Worm (Caenorhabditis elegans): Measurements from ENCODE around the gene ddo-3.
"Not testable (repeated sequence)": the region's sequence is repeated elsewhere in the genome, so short reads cannot be mapped to it uniquely, and the experiment has no call there.

ddo-3 gene

DNA sequence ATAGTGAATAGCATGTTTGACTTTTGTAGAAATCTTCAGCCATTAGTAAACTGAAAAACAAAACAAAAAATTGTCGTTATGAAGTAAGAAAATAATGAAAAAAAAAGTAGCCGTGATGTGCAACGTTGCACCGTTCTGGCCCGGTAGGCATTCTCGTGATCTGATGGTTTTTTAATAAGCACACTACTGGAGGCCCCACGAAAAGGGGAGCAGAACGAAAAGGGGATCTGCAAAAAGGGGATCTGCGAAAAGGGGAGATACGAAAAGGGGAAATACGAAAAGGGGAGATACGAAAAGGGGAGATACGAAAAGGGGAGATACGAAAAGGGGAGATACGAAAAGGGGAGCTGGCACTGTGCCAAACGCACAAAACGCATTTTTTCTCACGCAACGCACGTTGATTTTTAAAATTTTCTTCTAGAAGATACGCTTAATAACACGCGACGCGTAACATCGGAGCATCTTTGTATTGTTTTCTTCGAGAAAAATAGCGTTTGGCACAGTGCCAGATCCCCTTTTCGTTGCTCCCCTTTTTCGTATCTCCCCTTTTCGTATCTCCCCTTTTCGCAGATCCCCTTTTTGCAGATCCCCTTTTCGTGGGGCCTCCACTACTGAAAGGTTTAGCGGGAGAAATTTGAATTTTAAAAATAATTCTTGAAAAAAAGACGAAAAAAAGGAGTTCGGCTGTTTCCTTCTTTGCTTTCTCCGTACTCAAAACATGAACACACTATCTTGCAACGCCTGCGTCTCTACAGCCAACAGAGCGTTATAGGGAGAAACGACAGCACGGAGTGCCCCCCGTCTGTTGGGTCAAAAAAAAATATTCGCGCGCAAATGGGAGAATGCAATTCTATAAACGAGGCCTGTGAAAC is 36.2 kb upstream of the ddo-3 start, which contains the start of gene C09E7.7 (continued):
- TF ChIP-seq lin-35 (GFP tag; optimal IDR thresholded peaks at IDR 0.05) (peak in 1 of 3 experiments; percentile 64), lsl-1 (GFP tag; optimal IDR thresholded peaks at IDR 0.05) (peak; percentile 58), unc-130 (GFP tag; optimal IDR thresholded peaks at IDR 0.05) (peak; percentile 24), ztf-26 (tag; optimal IDR thresholded peaks at IDR 0.05) (peak; percentile 31), xnd-1 (tag; optimal IDR thresholded peaks at IDR 0.05) (peak; percentile 70), let-526 (GFP tag; IDR thresholded peaks at IDR 0.05) (peak; percentile 45), Y95B8A.8 (GFP tag; IDR thresholded peaks at IDR 0.05) (peak; percentile 40; the same call in 1 of the 2 replicates), K12H6.12 (tag; optimal IDR thresholded peaks at IDR 0.05) (peak; percentile 55), attf-3 (GFP tag; conservative IDR thresholded peaks at IDR 0.05) (peak; percentile 42; the same call in 1 of the 2 replicates), sea-2 (GFP tag; IDR thresholded peaks at IDR 0.05) (peak; percentile 71; the same call in 1 of the 2 replicates), athp-1 (tag; optimal IDR thresholded peaks at IDR 0.05) (peak; percentile 18), Y56A3A.18 (GFP tag; IDR thresholded peaks at IDR 0.05) (0 out of 2 replicates have a peak, but pooled peaks have one; percentile 26), hrde-1 (tag; optimal IDR thresholded peaks at IDR 0.05; ENCODE audit: borderline replicate concordance) (peak; percentile 25), attf-5 (GFP tag; optimal IDR thresholded peaks at IDR 0.05) (peak; percentile 97), ceh-91 (GFP tag; IDR thresholded peaks at IDR 0.05) (peak; percentile 81), cebp-1 (GFP tag; IDR thresholded peaks at IDR 0.05) (peak; percentile 60), cebp-1 (tag; optimal IDR thresholded peaks at IDR 0.05) (peak; percentile 61), nfyb-1 (GFP tag; IDR thresholded peaks at IDR 0.05) (peak; percentile 74), ZK185.1 (tag; optimal IDR thresholded peaks at IDR 0.05; ENCODE audit: poor library complexity, severe bottlenecking) (peak; percentile 6), F33H1.4 (GFP tag; IDR thresholded peaks at IDR 0.05) (peak; percentile 63), egrh-3 (GFP tag; IDR thresholded peaks at IDR 0.05) (peak; percentile 80), Y53G8AR.9 (GFP tag; conservative IDR thresholded peaks at IDR 0.05) (peak; percentile 83), C17E4.6 (GFP tag; IDR thresholded peaks at IDR 0.05) (peak; percentile 16; the same call in 1 of the 2 replicates), F22D6.2 (tag; optimal IDR thresholded peaks at IDR 0.05) (peak; percentile 44), lir-1 (GFP tag; conservative IDR thresholded peaks at IDR 0.05) (peak; percentile 15; the same call in 1 of the 2 replicates), lin-40 (tag; optimal IDR thresholded peaks at IDR 0.05) (peak; percentile 70), ztf-28 (GFP tag; IDR thresholded peaks at IDR 0.05) (peak; percentile 75; the same call in 1 of the 2 replicates), egl-44 (GFP tag; IDR thresholded peaks at IDR 0.05) (peak; percentile 68; the same call in 1 of the 2 replicates), efl-1 (GFP tag; optimal IDR thresholded peaks at IDR 0.05) (peak; percentile 90), snpc-4 (tag; optimal IDR thresholded peaks at IDR 0.05) (peak in 2 of 4 experiments; percentile 9 to 28), Y67H2A.10 (GFP tag; conservative IDR thresholded peaks at IDR 0.05) (peak; percentile 65), K11D2.4 (GFP tag; IDR thresholded peaks at IDR 0.05) (peak; percentile 72), rcor-1 (GFP tag; IDR thresholded peaks at IDR 0.05) (peak; percentile 85), akir-1 (GFP tag; optimal IDR thresholded peaks at IDR 0.05) (peak; percentile 51)
- TF ChIP-seq snpc-4 (GFP tag; optimal IDR thresholded peaks at IDR 0.05) = not testable (repeated sequence)

DNA sequence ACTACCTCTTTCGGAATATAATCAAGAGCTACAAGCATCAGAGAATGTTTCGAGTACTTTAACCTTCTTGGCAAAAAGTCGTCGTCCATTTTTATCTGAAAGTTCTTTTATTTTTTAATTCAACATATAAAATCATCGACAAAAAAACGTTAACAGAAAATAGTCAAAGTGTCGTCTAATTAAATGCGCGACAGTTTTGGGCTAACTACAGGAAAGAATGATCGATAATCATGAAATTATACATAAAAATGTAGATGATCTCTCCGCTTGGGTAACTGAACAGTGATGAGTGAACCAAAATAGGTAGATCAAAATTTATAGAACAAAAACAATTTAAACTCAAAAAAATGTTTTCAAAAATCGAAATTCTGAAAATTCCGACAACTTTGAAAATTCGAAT is 29.2 kb upstream of the ddo-3 start, which contains the start of gene C09E7.8:
C09E7.8 (minus strand) TSS at position 101 of the 400 bp plus-strand sequence.
- TF ChIP-seq akir-1 (GFP tag; optimal IDR thresholded peaks at IDR 0.05) (no peak), ccch-3 (GFP tag; optimal IDR thresholded peaks at IDR 0.05) (no peak), efl-1 (GFP tag; optimal IDR thresholded peaks at IDR 0.05) (peak; percentile 25), ztf-25 (GFP tag; IDR thresholded peaks at IDR 0.05) (no peak), dox-1 (GFP tag; IDR thresholded peaks at IDR 0.05) (no peak)
